Fruit fly (Drosophila melanogaster) whole organism, embryonic: ENCODE measurements around the gene dnc.

ENCODE experiments used
- Adf1 ChIP-seq: fragments of 200-800 bp; sonication (Bioruptor generic); IDR thresholded peaks from 2 replicates; pipeline ENCODE4 v1.3.6; 2022; ENCODE audit warnings: missing biosample characterization, missing genetic modification characterization
- Bgb ChIP-seq: fragments of 200-800 bp; sonication (Bioruptor generic); IDR thresholded peaks from 2 replicates; pipeline ENCODE4 v1.3.6; 2022; ENCODE audit warnings: missing biosample characterization, missing genetic modification characterization; ENCODE audit not compliant: partially characterized antibody
- CG10543 ChIP-seq: fragments of 200-800 bp; sonication (Bioruptor generic); optimal IDR thresholded peaks from 3 replicates; lab custom pipeline; 2017; ENCODE audit warnings: missing biosample characterization, mild to moderate bottlenecking, missing genetic modification characterization, moderate library complexity
- CG11093 ChIP-seq: fragments of 200-800 bp; sonication (Bioruptor generic); IDR thresholded peaks from 3 replicates; pipeline ENCODE4 v1.3.6; 2022; ENCODE audit warnings: missing biosample characterization, missing genetic modification characterization
- CG11504 ChIP-seq: fragments of 200-800 bp; sonication (Bioruptor generic); optimal IDR thresholded peaks from 3 replicates; lab custom pipeline; 2019; ENCODE audit warnings: missing biosample characterization, mild to moderate bottlenecking, missing genetic modification characterization, moderate library complexity
- CG1647 ChIP-seq: fragments of 200-800 bp; sonication (Bioruptor generic); optimal IDR thresholded peaks from 3 replicates; lab custom pipeline; 2016; ENCODE audit warnings: missing biosample characterization, missing genetic modification characterization
- CG16779 ChIP-seq: fragments of 200-800 bp; sonication (Bioruptor generic); IDR thresholded peaks from 2 replicates; pipeline ENCODE4 v1.3.6; 2022; ENCODE audit warnings: missing biosample characterization, missing genetic modification characterization
- CG17568 ChIP-seq: fragments of 200-800 bp; sonication (Bioruptor generic); optimal IDR thresholded peaks from 2 replicates; lab custom pipeline; 2018; ENCODE audit warnings: missing biosample characterization, mild to moderate bottlenecking, missing genetic modification characterization, moderate library complexity
- CG1792 ChIP-seq: fragments of 200-800 bp; sonication (Bioruptor generic); optimal IDR thresholded peaks from 2 replicates; lab custom pipeline; 2016; ENCODE audit warnings: missing biosample characterization, missing genetic modification characterization
- CG18262 ChIP-seq: fragments of 200-800 bp; optimal IDR thresholded peaks from 3 replicates; lab custom pipeline; 2019; ENCODE audit warnings: missing biosample characterization, mild to moderate bottlenecking, missing genetic modification characterization, moderate library complexity
- CG2116 ChIP-seq: fragments of 200-800 bp; sonication (Bioruptor generic); optimal IDR thresholded peaks from 3 replicates; lab custom pipeline; 2018; ENCODE audit warnings: missing biosample characterization, mild to moderate bottlenecking, missing genetic modification characterization
- CG2120 ChIP-seq: fragments of 200-800 bp; sonication (Bioruptor generic); optimal IDR thresholded peaks from 3 replicates; lab custom pipeline; 2016; ENCODE audit warnings: missing biosample characterization, missing genetic modification characterization
- CG2678 ChIP-seq: fragments of 200-800 bp; sonication (Bioruptor generic); optimal IDR thresholded peaks from 3 replicates; lab custom pipeline; 2019; ENCODE audit warnings: missing biosample characterization, mild to moderate bottlenecking, missing genetic modification characterization, moderate library complexity
- CG3281 ChIP-seq: fragments of 200-800 bp; sonication (Bioruptor generic); optimal IDR thresholded peaks from 3 replicates; lab custom pipeline; 2017; ENCODE audit warnings: missing biosample characterization, mild to moderate bottlenecking, missing genetic modification characterization
- CG7839 ChIP-seq: fragments of 200-800 bp; sonication (Bioruptor generic); optimal IDR thresholded peaks from 3 replicates; lab custom pipeline; 2018; ENCODE audit warnings: missing biosample characterization, mild to moderate bottlenecking, missing genetic modification characterization, moderate library complexity
- Camta ChIP-seq: fragments of 200-800 bp; sonication (Bioruptor generic); optimal IDR thresholded peaks from 2 replicates; lab custom pipeline; 2016; ENCODE audit warnings: missing biosample characterization, missing genetic modification characterization
- Dp ChIP-seq: fragments of 200-800 bp; sonication (Bioruptor generic); optimal IDR thresholded peaks from 2 replicates; lab custom pipeline; 2018; ENCODE audit warnings: missing biosample characterization, mild to moderate bottlenecking, missing genetic modification characterization, moderate library complexity
- E2f1 ChIP-seq: fragments of 200-800 bp; sonication (Bioruptor generic); IDR thresholded peaks from 2 replicates; pipeline ENCODE4 v1.3.6; 2022; ENCODE audit warnings: missing biosample characterization, missing genetic modification characterization
- HLH3B ChIP-seq: fragments of 200-800 bp; sonication (Bioruptor generic); IDR thresholded peaks from 2 replicates; pipeline ENCODE4 v1.3.6; 2022; ENCODE audit warnings: missing biosample characterization, missing genetic modification characterization
- Hr3 ChIP-seq: fragments of 200-800 bp; sonication (Bioruptor generic); optimal IDR thresholded peaks from 3 replicates; lab custom pipeline; 2016; ENCODE audit warnings: missing biosample characterization, missing genetic modification characterization
- Med ChIP-seq: fragments of 200-800 bp; sonication (Bioruptor generic); peaks from one replicate; lab custom pipeline; 2016; ENCODE audit warnings: missing biosample characterization, missing genetic modification characterization, mild to moderate bottlenecking, inconsistent platforms, moderate library complexity
- Meics ChIP-seq: fragments of 200-800 bp; sonication (Bioruptor generic); optimal IDR thresholded peaks from 2 replicates; lab custom pipeline; 2017; ENCODE audit warnings: missing biosample characterization, mild to moderate bottlenecking, missing genetic modification characterization
- Myb ChIP-seq: fragments of 200-800 bp; sonication (Bioruptor generic); optimal IDR thresholded peaks from 2 replicates; lab custom pipeline; 2016; ENCODE audit warnings: missing biosample characterization, missing genetic modification characterization
- NC2α ChIP-seq: fragments of 200-800 bp; sonication (Bioruptor generic); optimal IDR thresholded peaks from 2 replicates; lab custom pipeline; 2016; ENCODE audit warnings: missing biosample characterization, missing genetic modification characterization
- Sry-β ChIP-seq: fragments of 200-800 bp; sonication (Bioruptor generic); optimal IDR thresholded peaks from 2 replicates; lab custom pipeline; 2018; ENCODE audit warnings: missing biosample characterization, mild to moderate bottlenecking, missing genetic modification characterization, moderate library complexity
- Xrp1 ChIP-seq: fragments of 200-800 bp; sonication (Bioruptor generic); IDR thresholded peaks from 2 replicates; pipeline ENCODE4 v1.3.6; 2022; ENCODE audit warnings: missing biosample characterization, missing genetic modification characterization
- az2 ChIP-seq: fragments of 200-800 bp; sonication (Bioruptor generic); optimal IDR thresholded peaks from 3 replicates; lab custom pipeline; 2016; ENCODE audit warnings: missing biosample characterization, missing genetic modification characterization
- bab2 ChIP-seq: fragments of 200-800 bp; sonication (Bioruptor generic); optimal IDR thresholded peaks from 2 replicates; lab custom pipeline; 2016; ENCODE audit warnings: missing biosample characterization, missing genetic modification characterization
- bsh ChIP-seq, 2 experiments: fragments of 200-800 bp; sonication (Bioruptor generic); optimal IDR thresholded peaks; 2 replicates each; lab custom pipeline; 2017 to 2018; ENCODE audit warnings: mild to moderate bottlenecking in 2 of 2, missing biosample characterization in 2 of 2, missing genetic modification characterization in 2 of 2, moderate library complexity in 1 of 2
- btn ChIP-seq: fragments of 200-800 bp; sonication (Bioruptor generic); optimal IDR thresholded peaks from 2 replicates; lab custom pipeline; 2016; ENCODE audit warnings: missing biosample characterization, missing genetic modification characterization
- cas ChIP-seq: fragments of 200-800 bp; sonication (Bioruptor generic); IDR thresholded peaks from 2 replicates; pipeline ENCODE4 v1.3.6; 2022; ENCODE audit warnings: missing biosample characterization, missing genetic modification characterization
- croc ChIP-seq: fragments of 200-800 bp; sonication (Bioruptor generic); conservative IDR thresholded peaks from 3 replicates; pipeline ENCODE4 v1.3.6; 2022; ENCODE audit warnings: missing biosample characterization, missing genetic modification characterization
- crp ChIP-seq, 2 experiments: fragments of 200-800 bp; sonication (Bioruptor generic); optimal IDR thresholded peaks; 2 replicates in 1 of 2; 3 replicates in 1 of 2; lab custom pipeline; 2017; ENCODE audit warnings: missing biosample characterization in 2 of 2, missing genetic modification characterization in 2 of 2, mild to moderate bottlenecking in 1 of 2, moderate library complexity in 1 of 2
- dimm ChIP-seq: fragments of 200-800 bp; sonication (Bioruptor generic); IDR thresholded peaks from 2 replicates; pipeline ENCODE4 v1.3.6; 2022; ENCODE audit warnings: missing biosample characterization, missing genetic modification characterization
- dmrt99B ChIP-seq: fragments of 200-800 bp; sonication (Bioruptor generic); optimal IDR thresholded peaks from 2 replicates; lab custom pipeline; 2018; ENCODE audit warnings: missing biosample characterization, mild to moderate bottlenecking, missing genetic modification characterization, moderate library complexity
- fd3F ChIP-seq: fragments of 200-800 bp; sonication (Bioruptor generic); optimal IDR thresholded peaks from 2 replicates; lab custom pipeline; 2018; ENCODE audit warnings: missing biosample characterization, mild to moderate bottlenecking, missing genetic modification characterization, moderate library complexity
- gsb-n ChIP-seq: fragments of 200-800 bp; sonication (Bioruptor generic); optimal IDR thresholded peaks from 3 replicates; lab custom pipeline; 2018; ENCODE audit warnings: missing biosample characterization, mild to moderate bottlenecking, missing genetic modification characterization
- her ChIP-seq: fragments of 200-800 bp; sonication (Bioruptor generic); optimal IDR thresholded peaks from 2 replicates; lab custom pipeline; 2016; ENCODE audit warnings: missing biosample characterization, missing genetic modification characterization
- kah ChIP-seq: fragments of 200-800 bp; sonication (Bioruptor generic); optimal IDR thresholded peaks from 2 replicates; lab custom pipeline; 2018; ENCODE audit warnings: missing biosample characterization, mild to moderate bottlenecking, missing genetic modification characterization
- lab ChIP-seq: fragments of 200-800 bp; sonication (Bioruptor generic); optimal IDR thresholded peaks from 3 replicates; lab custom pipeline; 2017; ENCODE audit warnings: missing biosample characterization, missing genetic modification characterization, mild to moderate bottlenecking, moderate library complexity, missing genetic modification reagents
- onecut ChIP-seq: fragments of 200-800 bp; sonication (Bioruptor generic); IDR thresholded peaks from 2 replicates; pipeline ENCODE4 v1.3.6; 2022; ENCODE audit warnings: missing biosample characterization, missing genetic modification characterization
- phol ChIP-seq: fragments of 200-800 bp; sonication (Bioruptor generic); optimal IDR thresholded peaks from 3 replicates; lab custom pipeline; 2018; ENCODE audit warnings: missing biosample characterization, mild to moderate bottlenecking, missing genetic modification characterization, moderate library complexity
- pros ChIP-seq: fragments of 200-800 bp; sonication (Bioruptor generic); optimal IDR thresholded peaks from 3 replicates; lab custom pipeline; 2019; ENCODE audit warnings: missing biosample characterization, mild to moderate bottlenecking, missing genetic modification characterization, moderate library complexity
- pum ChIP-seq: fragments of 200-800 bp; sonication (Bioruptor generic); optimal IDR thresholded peaks from 2 replicates; lab custom pipeline; 2016; ENCODE audit warnings: missing biosample characterization, missing genetic modification characterization
- slou ChIP-seq: fragments of 200-800 bp; sonication (Bioruptor generic); optimal IDR thresholded peaks from 3 replicates; lab custom pipeline; 2016; ENCODE audit warnings: missing biosample characterization, missing genetic modification characterization
- vnd ChIP-seq: fragments of 200-800 bp; sonication (Bioruptor generic); IDR thresholded peaks from 3 replicates; pipeline ENCODE4 v1.3.6; 2022; ENCODE audit warnings: missing biosample characterization, missing genetic modification characterization; ENCODE audit not compliant: partially characterized antibody
- z ChIP-seq: fragments of 200-800 bp; sonication (Bioruptor generic); IDR thresholded peaks from 3 replicates; pipeline ENCODE4 v1.3.6; 2022; ENCODE audit warnings: missing biosample characterization, missing genetic modification characterization

dnc gene

DNA sequence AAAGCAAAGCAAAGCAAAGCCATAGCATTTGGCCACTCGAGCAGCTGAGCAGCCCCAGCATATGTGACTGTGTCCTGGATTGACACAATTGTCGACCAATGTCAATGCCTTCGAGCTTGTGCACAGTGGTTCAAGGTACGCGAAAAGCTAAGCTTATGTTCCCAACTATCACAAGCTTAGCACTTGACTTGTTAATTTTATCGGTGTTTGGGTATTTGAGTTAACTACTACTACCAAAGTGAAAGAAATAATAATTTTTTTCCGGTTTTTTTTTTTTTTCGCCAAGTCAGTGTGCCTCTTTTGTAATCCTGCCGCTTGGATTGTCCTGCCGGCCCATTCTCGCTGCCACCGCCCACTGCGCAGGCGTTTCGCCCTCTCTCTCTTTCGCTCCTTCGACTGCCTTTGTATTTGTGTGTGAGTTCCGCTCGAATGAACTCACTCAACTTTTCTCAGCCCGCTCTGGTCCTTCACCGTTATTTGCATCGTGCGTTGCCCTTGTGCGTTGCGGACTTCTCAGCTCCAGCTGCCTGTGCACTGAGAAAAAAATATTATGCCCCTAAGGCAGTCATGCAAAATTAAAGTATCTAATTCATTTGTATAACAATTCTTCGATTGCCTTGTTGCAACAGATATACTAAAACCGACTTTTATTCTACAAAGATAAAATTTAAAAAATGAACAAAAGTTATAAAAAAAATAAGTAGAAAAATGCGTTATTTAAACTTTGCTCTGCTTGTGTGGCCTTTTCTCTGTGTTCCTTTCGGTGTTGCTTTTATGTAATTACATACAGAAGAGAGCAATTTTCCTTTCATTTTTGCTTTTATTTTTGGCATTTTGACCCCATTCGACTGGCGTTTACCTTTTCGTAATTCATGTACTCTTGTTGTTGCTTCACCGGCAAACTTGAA is 29.9 kb downstream of the dnc start (continued):
- TF ChIP-seq Sry-β (GFP tag; lab: Kevin White, UChicago) (no peak), CG2120 (peak; percentile 84), bab2 (GFP tag; lab: Kevin White, UChicago) (peak; percentile 41), dimm (GFP tag; lab: Robert Waterston, UW) (peak; percentile 61; the same call in 1 of the 2 replicates), pros (GFP tag; lab: Kevin White, UChicago) (no peak), vnd (GFP tag; lab: Robert Waterston, UW) (no peak), her (GFP tag; lab: Kevin White, UChicago) (peak; percentile 81), az2 (GFP tag; lab: Kevin White, UChicago) (peak; percentile 54), cas (GFP tag; lab: Robert Waterston, UW) (0 out of 2 replicates have a peak, but pooled peaks have one; percentile 29), CG2678 (tag; lab: Kevin White, UChicago) (peak; percentile 77), CG10543 (GFP tag; lab: Kevin White, UChicago) (peak; percentile 23), Myb (GFP tag; lab: Kevin White, UChicago) (peak; percentile 52), phol (tag; lab: Kevin White, UChicago) (peak; percentile 48), Adf1 (GFP tag; lab: Robert Waterston, UW) (0 out of 2 replicates have a peak, but pooled peaks have one; percentile 21), btn (GFP tag; lab: Kevin White, UChicago) (peak; percentile 19), CG1792 (GFP tag; lab: Kevin White, UChicago) (peak; percentile 45), fd3F (GFP tag; lab: Kevin White, UChicago) (peak; percentile 15), Dp (no peak), pum (GFP tag; lab: Kevin White, UChicago) (peak; percentile 50), E2f1 (GFP tag; lab: Robert Waterston, UW) (peak; percentile 73), CG11093 (GFP tag; lab: Robert Waterston, UW) (peak; percentile 24; the same call in 1 of the 3 replicates), NC2α (GFP tag; lab: Kevin White, UChicago) (no peak), Hr3 (peak; percentile 53), slou (GFP tag; lab: Kevin White, UChicago) (peak; percentile 45), CG16779 (GFP tag; lab: Robert Waterston, UW) (peak; percentile 53; the same call in 1 of the 2 replicates), CG1647 (GFP tag; lab: Kevin White, UChicago) (peak; percentile 51)

DNA sequence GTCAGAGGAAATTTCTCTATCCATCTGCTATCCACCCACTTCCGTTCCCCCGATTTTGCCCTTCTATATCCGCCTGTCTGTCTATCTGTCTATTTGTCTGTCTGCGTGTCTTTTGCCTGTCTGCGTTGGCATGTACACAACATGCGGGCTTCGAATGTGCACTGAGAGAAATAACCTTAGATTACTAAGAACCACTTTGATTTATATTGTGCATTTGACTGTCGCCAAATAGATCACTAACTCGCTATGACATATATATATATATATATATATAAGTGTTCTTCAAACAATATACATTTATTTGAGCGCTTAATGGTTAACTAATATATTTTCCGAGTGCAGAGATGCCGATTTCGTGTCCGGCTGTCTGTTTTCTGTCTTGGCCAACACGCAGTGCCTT is 57.4 kb downstream of the dnc start:
- TF ChIP-seq Meics (GFP tag; lab: Kevin White, UChicago) = peak; percentile 28
- no peak for TF ChIP-seq Xrp1 (GFP tag; lab: Robert Waterston, UW)
- TF ChIP-seq CG17568 (GFP tag; lab: Kevin White, UChicago) = no peak
- no peak for TF ChIP-seq CG2116 (GFP tag; lab: Kevin White, UChicago)
- no peak for TF ChIP-seq bsh (GFP tag; optimal IDR thresholded peaks at IDR 0.05; lab: Kevin White, UChicago)
- TF ChIP-seq kah (GFP tag; lab: Kevin White, UChicago) = no peak
- no peak for TF ChIP-seq onecut
- no peak for TF ChIP-seq CG18262 (tag; lab: Kevin White, UChicago)
- TF ChIP-seq CG11504 (tag; lab: Kevin White, UChicago) = peak; percentile 20
- TF ChIP-seq z = no peak
- peak; percentile 9 for TF ChIP-seq CG7839 (tag; lab: Kevin White, UChicago)
- TF ChIP-seq croc = no peak
- TF ChIP-seq CG2678 (tag; lab: Kevin White, UChicago) = peak; percentile 38
- TF ChIP-seq btn (GFP tag; lab: Kevin White, UChicago) = no peak
- TF ChIP-seq Dp = no peak
- no peak for TF ChIP-seq Bgb
- TF ChIP-seq crp (GFP tag; optimal IDR thresholded peaks at IDR 0.05; lab: Kevin White, UChicago) = no peak
- TF ChIP-seq dmrt99B (tag; lab: Kevin White, UChicago) = peak; percentile 8
- TF ChIP-seq CG16779 (GFP tag; lab: Robert Waterston, UW) = no peak
- TF ChIP-seq HLH3B = no peak
- TF ChIP-seq Med (GFP tag; lab: Kevin White, UChicago) = no peak
- TF ChIP-seq lab = peak; percentile 64
- no peak for TF ChIP-seq gsb-n (tag; lab: Kevin White, UChicago)
- TF ChIP-seq CG3281 (GFP tag; lab: Kevin White, UChicago) = peak; percentile 26
- no peak for TF ChIP-seq Camta (GFP tag; lab: Kevin White, UChicago)
